Worm (Caenorhabditis elegans) whole organism, L3 larva: Measurements from ENCODE around the gene C45B2.8.

Source experiments
- ceh-28 ChIP-seq: fragments of 150-350 bp; optimal IDR thresholded peaks from 2 replicates; lab custom pipeline; 2014; ENCODE audit warnings: missing biosample characterization, missing genetic modification reagents, missing genetic modification characterization
- ceh-82 ChIP-seq: fragments of 150-350 bp; optimal IDR thresholded peaks from 2 replicates; lab custom pipeline; 2014; ENCODE audit warnings: missing biosample characterization, missing genetic modification characterization
- ceh-9 ChIP-seq: sonication (generic microtip); optimal IDR thresholded peaks from 2 replicates; lab custom pipeline; 2018; ENCODE audit warnings: missing biosample characterization, missing genetic modification characterization
- egl-5 ChIP-seq: fragments of 150-350 bp; optimal IDR thresholded peaks from 2 replicates; lab custom pipeline; 2017; ENCODE audit warnings: missing biosample characterization, missing genetic modification reagents, missing genetic modification characterization, inconsistent platforms
- elt-1 ChIP-seq: fragments of 150-350 bp; optimal IDR thresholded peaks from 2 replicates; lab custom pipeline; 2014; ENCODE audit warnings: missing biosample characterization, missing genetic modification characterization
- elt-2 ChIP-seq: sonication (generic microtip); optimal IDR thresholded peaks from 2 replicates; lab custom pipeline; 2016; ENCODE audit warnings: missing genetic modification reagents, mild to moderate bottlenecking, missing genetic modification characterization, missing compliant biosample characterization
- elt-3 ChIP-seq, 3 experiments: fragments of 150-350 bp in 1 of 3; sonication (generic microtip) in 2 of 3; optimal IDR thresholded peaks; 2 replicates in 2 of 3; 4 replicates in 1 of 3; lab custom pipeline; 2014 to 2017; ENCODE audit warnings: missing biosample characterization in 3 of 3, missing genetic modification characterization in 3 of 3
- fkh-2 ChIP-seq: fragments of 150-350 bp; optimal IDR thresholded peaks from 2 replicates; lab custom pipeline; 2014; ENCODE audit warnings: missing biosample characterization, missing genetic modification reagents, missing genetic modification characterization
- fos-1 ChIP-seq: fragments of 150-350 bp; optimal IDR thresholded peaks from 2 replicates; lab custom pipeline; 2014; ENCODE audit warnings: missing biosample characterization, missing genetic modification characterization
- hmg-11 ChIP-seq: sonication (generic microtip); optimal IDR thresholded peaks from 2 replicates; lab custom pipeline; 2016; ENCODE audit warnings: missing genetic modification characterization, missing compliant biosample characterization
- jun-1 ChIP-seq: fragments of 150-350 bp; optimal IDR thresholded peaks from 2 replicates; lab custom pipeline; 2014; ENCODE audit warnings: missing biosample characterization, missing genetic modification reagents, missing genetic modification characterization
- lin-15B ChIP-seq: fragments of 150-350 bp; optimal IDR thresholded peaks from 2 replicates; lab custom pipeline; 2014; ENCODE audit warnings: missing biosample characterization, missing genetic modification characterization
- mml-1 ChIP-seq: fragments of 150-350 bp; sonication (generic microtip); optimal IDR thresholded peaks from 3 replicates; lab custom pipeline; 2014; ENCODE audit warnings: missing biosample characterization, missing genetic modification characterization
- nfya-1 ChIP-seq: sonication (generic microtip); optimal IDR thresholded peaks from 2 replicates; lab custom pipeline; 2017; ENCODE audit warnings: missing genetic modification characterization, mild to moderate bottlenecking, missing compliant biosample characterization, antibody characterized with exemption, moderate library complexity; ENCODE audit not compliant: insufficient read depth
- nhr-12 ChIP-seq: fragments of 150-350 bp; optimal IDR thresholded peaks from 2 replicates; lab custom pipeline; 2014; ENCODE audit warnings: missing biosample characterization, missing genetic modification characterization
- nhr-23 ChIP-seq: fragments of 150-350 bp; optimal IDR thresholded peaks from 2 replicates; lab custom pipeline; 2014; ENCODE audit warnings: missing biosample characterization, missing genetic modification reagents, missing genetic modification characterization
- nhr-237 ChIP-seq: fragments of 150-350 bp; optimal IDR thresholded peaks from 2 replicates; lab custom pipeline; 2014; ENCODE audit warnings: missing biosample characterization, missing genetic modification characterization
- nhr-25 ChIP-seq: sonication (generic microtip); optimal IDR thresholded peaks from 2 replicates; lab custom pipeline; 2017; ENCODE audit warnings: missing biosample characterization, missing genetic modification characterization
- nhr-76 ChIP-seq: fragments of 150-350 bp; sonication (generic microtip); optimal IDR thresholded peaks from 5 replicates; lab custom pipeline; 2014; ENCODE audit warnings: missing biosample characterization, missing genetic modification characterization
- nhr-77 ChIP-seq: fragments of 150-350 bp; optimal IDR thresholded peaks from 2 replicates; lab custom pipeline; 2014; ENCODE audit warnings: missing biosample characterization, missing genetic modification characterization
- pha-4 ChIP-seq: fragments of 150-350 bp; optimal IDR thresholded peaks from 2 replicates; lab custom pipeline; 2014; ENCODE audit warnings: missing biosample characterization, missing genetic modification reagents, missing genetic modification characterization
- pqm-1 ChIP-seq: fragments of 150-350 bp; optimal IDR thresholded peaks from 2 replicates; lab custom pipeline; 2017; ENCODE audit warnings: missing biosample characterization, missing genetic modification characterization, inconsistent platforms
- skn-1 ChIP-seq: fragments of 150-350 bp; optimal IDR thresholded peaks from 2 replicates; lab custom pipeline; 2014; ENCODE audit warnings: missing biosample characterization, missing genetic modification characterization
- snpc-4 ChIP-seq: fragments of 150-350 bp; optimal IDR thresholded peaks from 2 replicates; lab custom pipeline; 2014; ENCODE audit warnings: missing biosample characterization, missing genetic modification characterization
- tbx-2 ChIP-seq: sonication (generic microtip); optimal IDR thresholded peaks from 2 replicates; lab custom pipeline; 2016; ENCODE audit warnings: mild to moderate bottlenecking, missing genetic modification characterization, missing compliant biosample characterization
- unc-39 ChIP-seq: sonication (generic microtip); optimal IDR thresholded peaks from 4 replicates; lab custom pipeline; 2017; ENCODE audit warnings: missing biosample characterization, missing genetic modification characterization
- ztf-11 ChIP-seq: fragments of 150-350 bp; optimal IDR thresholded peaks from 2 replicates; lab custom pipeline; 2014; ENCODE audit warnings: missing biosample characterization, missing genetic modification characterization
- ztf-4 ChIP-seq: fragments of 150-350 bp; optimal IDR thresholded peaks from 2 replicates; lab custom pipeline; 2014; ENCODE audit warnings: missing biosample characterization, missing genetic modification characterization

Gene C45B2.8

DNA sequence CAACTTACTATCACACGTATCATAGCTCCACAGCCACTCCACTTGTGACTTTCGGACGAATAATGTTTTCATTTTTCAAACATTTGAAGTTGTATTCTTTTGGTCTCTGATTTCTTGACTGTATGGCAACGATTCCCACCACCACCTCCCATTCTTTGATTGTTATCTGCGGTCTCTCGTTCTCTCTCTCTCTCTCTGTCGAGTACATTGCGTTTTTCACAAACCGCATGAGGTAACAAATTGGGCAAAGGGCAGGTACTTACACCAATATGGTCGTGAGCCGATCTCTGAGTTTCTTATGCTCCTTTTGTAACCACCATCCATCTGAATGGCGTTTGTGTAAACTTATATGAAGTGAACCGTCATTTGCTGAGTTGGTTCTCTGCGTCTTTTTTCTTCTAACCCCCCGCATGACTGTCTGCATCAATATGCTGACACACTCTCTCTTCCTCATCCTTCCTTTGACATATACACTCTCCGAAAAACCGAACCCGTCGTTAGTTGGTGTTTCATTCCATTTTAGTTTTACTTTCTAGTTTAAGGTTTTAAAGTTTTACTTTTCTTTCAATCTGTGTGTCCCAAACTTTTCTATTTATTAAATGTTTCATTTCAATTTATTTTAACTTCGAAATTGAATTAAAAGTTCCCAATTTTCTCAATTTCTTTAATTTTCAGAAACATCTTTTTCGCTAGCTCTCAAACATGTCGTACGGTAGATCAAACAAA is 30.0 kb upstream of the C45B2.8 start, which contains the start of gene gln-1:
TSS of gene gln-1 (plus strand) at position 676 of the 726 bp plus-strand sequence.
- no peak for TF ChIP-seq nhr-77
- peak; percentile 64 for TF ChIP-seq pha-4
- TF ChIP-seq jun-1 (tag; lab: Kevin White, UChicago) = peak; percentile 47
- TF ChIP-seq pqm-1 (tag; lab: Kevin White, UChicago) = peak; percentile 87
- TF ChIP-seq elt-3 (tag; optimal IDR thresholded peaks at IDR 0.05; lab: Kevin White, UChicago) = no peak
- TF ChIP-seq elt-1 = no peak
- no peak for TF ChIP-seq ztf-4 (tag; lab: Kevin White, UChicago)
- peak; percentile 8 for TF ChIP-seq nfya-1 (tag; lab: Kevin White, UChicago)
- TF ChIP-seq elt-2 (tag; lab: Kevin White, UChicago) = peak; percentile 87
- TF ChIP-seq, all 47 proteins: peak for 5

DNA sequence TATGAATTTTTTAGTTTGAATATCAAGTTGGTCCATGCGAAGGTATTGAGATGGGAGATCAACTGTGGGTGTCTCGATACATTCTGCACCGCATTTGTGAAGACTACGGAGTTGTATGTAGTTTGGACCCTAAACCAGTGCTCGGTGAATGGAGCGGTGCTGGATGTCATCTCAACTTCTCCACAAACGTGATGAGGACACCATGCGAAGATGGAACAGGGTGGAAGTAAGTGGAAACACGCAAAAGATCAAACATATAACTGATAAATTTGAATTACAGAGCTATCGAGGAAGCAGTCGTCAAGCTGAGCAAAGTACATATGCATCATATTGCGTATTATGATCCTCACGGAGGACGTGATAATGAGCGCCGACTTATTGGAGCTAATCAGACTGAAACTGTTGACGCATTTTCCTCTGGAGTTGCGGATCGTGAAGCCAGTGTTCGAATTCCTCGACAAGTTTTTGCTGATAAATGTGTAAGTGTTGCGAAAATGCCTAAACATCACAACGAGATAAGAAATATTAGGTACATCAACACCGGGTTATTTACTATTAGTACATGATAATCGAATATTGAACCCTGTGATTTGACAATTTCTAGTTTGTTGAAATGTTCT is 28.5 kb upstream of the C45B2.8 start:
- peak; percentile 55 for TF ChIP-seq pqm-1 (tag; lab: Kevin White, UChicago)
- no peak for TF ChIP-seq ztf-11 (tag; lab: Kevin White, UChicago)
- peak; percentile 98 for TF ChIP-seq elt-2 (tag; lab: Kevin White, UChicago)
- TF ChIP-seq skn-1 (tag; lab: Kevin White, UChicago) = peak; percentile 2
- TF ChIP-seq jun-1 (tag; lab: Kevin White, UChicago) = peak; percentile 15
- TF ChIP-seq nhr-76 = no peak
- TF ChIP-seq egl-5 (tag; lab: Kevin White, UChicago) = no peak
- TF ChIP-seq, all 47 proteins: peak for 4

DNA sequence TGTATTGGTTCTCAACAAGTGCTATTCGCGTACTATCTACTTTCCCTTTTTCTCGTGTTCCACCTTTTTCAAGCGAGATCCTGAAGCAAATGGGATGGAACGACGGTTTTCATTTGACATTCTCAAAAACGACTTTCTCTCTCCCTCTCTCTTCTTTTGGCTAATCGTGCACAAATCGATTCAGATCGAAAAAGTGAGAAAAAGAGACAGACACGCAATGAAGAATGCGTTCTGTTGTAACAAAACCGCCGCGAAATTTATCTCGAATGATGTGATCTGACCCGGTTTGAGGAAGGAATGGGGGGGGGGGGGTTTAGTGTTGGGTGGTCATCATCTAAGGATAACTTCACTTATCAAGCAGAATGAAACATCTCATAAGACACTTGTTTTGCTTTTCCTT is 23.4 kb upstream of the C45B2.8 start:
- TF ChIP-seq nfya-1 (tag; lab: Kevin White, UChicago) (no peak), ztf-4 (tag; lab: Kevin White, UChicago) (no peak), snpc-4 (tag; lab: Kevin White, UChicago) (no peak), nhr-23 (tag; lab: Kevin White, UChicago) (peak; percentile 63), nhr-25 (peak; percentile 50), egl-5 (tag; lab: Kevin White, UChicago) (no peak)

DNA sequence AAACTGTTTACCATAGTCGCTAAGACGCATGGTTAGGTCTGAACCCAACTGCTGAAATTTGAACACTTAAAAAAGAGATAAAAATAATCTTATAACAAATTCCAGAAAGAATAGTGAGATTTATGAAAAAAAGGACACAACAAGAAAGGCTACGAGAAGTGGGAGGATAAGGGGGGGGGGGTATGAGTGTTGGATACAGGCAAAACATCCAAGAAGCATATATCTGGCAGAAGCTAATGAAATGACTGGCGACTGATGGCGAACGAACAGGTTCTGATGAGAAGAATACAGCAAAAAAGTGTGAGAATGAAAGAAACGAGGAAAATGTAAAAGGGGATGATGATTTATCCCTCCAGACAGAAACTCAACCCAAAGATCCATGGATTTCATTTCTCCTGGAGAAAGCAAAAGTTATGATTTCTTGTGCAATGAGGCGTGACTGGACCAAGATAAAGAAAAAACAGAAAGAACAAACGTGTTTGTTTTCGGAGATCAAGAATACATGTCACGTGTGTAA is 21.8 kb upstream of the C45B2.8 start, which contains the start of gene ptr-4:
TSS of gene ptr-4 (minus strand) at position 51 of the 517 bp plus-strand sequence.
- TF ChIP-seq pha-4 (no peak), elt-2 (tag; lab: Kevin White, UChicago) (no peak), nhr-25 (peak; percentile 13), ceh-28 (tag; lab: Kevin White, UChicago) (no peak), nhr-23 (tag; lab: Kevin White, UChicago) (no peak), nhr-12 (tag; lab: Kevin White, UChicago) (no peak)

DNA sequence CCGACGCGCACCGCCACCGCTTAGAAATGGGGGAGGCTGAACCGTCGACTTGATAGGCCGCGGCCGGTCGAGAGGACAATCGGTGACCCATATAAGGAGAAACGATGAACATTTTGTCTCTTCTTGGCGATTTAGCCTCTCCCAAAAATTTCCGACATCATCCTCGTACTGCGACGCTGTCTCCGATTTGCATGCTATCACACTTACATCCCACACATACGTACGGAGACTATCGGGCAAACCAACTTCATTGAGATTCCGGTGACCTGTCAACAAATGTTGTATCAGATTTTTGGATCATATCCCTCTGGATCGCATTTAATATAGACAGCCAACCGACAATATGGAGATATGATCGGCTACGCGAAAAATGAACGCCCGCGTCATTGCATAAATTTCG is 21.2 kb upstream of the C45B2.8 start:
- TF ChIP-seq nhr-77 = no peak
- peak; percentile 79 for TF ChIP-seq nhr-23 (tag; lab: Kevin White, UChicago)

DNA sequence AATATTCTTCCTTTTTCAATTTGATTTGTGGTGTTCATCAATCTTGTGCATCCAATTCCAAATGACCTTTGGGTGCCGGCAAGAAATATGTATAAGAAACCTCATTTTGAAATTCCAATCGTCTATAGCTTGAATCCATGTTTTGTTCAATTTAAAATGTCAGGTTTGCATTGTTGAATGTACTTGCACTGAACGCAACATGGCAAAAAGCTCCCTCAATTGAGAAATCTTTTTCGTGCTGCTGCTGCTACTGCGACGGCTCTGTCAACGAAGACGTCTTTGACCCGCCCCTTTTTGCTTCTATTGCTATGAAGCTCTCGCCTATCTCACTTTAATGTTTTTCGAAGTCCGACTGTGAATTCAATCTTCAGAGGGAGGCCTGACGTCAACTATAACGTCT is 12.6 kb upstream of the C45B2.8 start, which contains the start of gene lgc-58:
TSS of gene lgc-58 (plus strand) at position 301 of the 400 bp plus-strand sequence.
- no peak for TF ChIP-seq nhr-77
- no peak for TF ChIP-seq mml-1 (tag; lab: Kevin White, UChicago)
- TF ChIP-seq ceh-82 = no peak
- TF ChIP-seq nhr-76 = no peak
- no peak for TF ChIP-seq nfya-1 (tag; lab: Kevin White, UChicago)
- no peak for TF ChIP-seq lin-15B (tag; lab: Kevin White, UChicago)
- TF ChIP-seq unc-39 (tag; lab: Kevin White, UChicago) = no peak
- no peak for TF ChIP-seq nhr-237 (tag; lab: Kevin White, UChicago)
- no peak for TF ChIP-seq nhr-12 (tag; lab: Kevin White, UChicago)
- TF ChIP-seq fkh-2 (tag; lab: Kevin White, UChicago) = no peak
- no peak for TF ChIP-seq ztf-11 (tag; lab: Kevin White, UChicago)
- TF ChIP-seq snpc-4 (tag; lab: Kevin White, UChicago) = no peak
- no peak for TF ChIP-seq hmg-11 (tag; lab: Kevin White, UChicago)
- no peak for TF ChIP-seq pha-4
- TF ChIP-seq tbx-2 (tag; lab: Kevin White, UChicago) = no peak
- TF ChIP-seq elt-3 (tag; optimal IDR thresholded peaks at IDR 0.05; lab: Kevin White, UChicago) = no peak
- TF ChIP-seq ceh-9 (tag; lab: Kevin White, UChicago) = no peak
- no peak for TF ChIP-seq skn-1 (tag; lab: Kevin White, UChicago)
- no peak for TF ChIP-seq fos-1 (tag; lab: Kevin White, UChicago)
